Worm (Caenorhabditis elegans) whole organism, young adult: ENCODE results near the gene chtb-1.

ENCODE experiments used
- B0019.2 ChIP-seq: fragments of 200-800 bp; sonication (Bioruptor generic); conservative IDR thresholded peaks from 2 replicates; pipeline ENCODE4 v1.3.6; 2022; ENCODE audit warnings: missing genetic modification reagents, missing genetic modification characterization, missing compliant biosample characterization
- B0261.1 ChIP-seq: sonication (generic microtip); optimal IDR thresholded peaks from 2 replicates; lab custom pipeline; 2016; ENCODE audit warnings: mild to moderate bottlenecking, missing genetic modification characterization, moderate library complexity, missing compliant biosample characterization
- F33H1.4 ChIP-seq: fragments of 200-800 bp; sonication (Bioruptor generic); IDR thresholded peaks from 2 replicates; pipeline ENCODE4 v1.3.6; 2022; ENCODE audit warnings: missing genetic modification reagents, missing genetic modification characterization, missing compliant biosample characterization
- F57A8.1 ChIP-seq: fragments of 200-800 bp; sonication (Bioruptor generic); optimal IDR thresholded peaks from 2 replicates; lab custom pipeline; 2018; ENCODE audit warnings: mild to moderate bottlenecking, missing genetic modification characterization, moderate library complexity, missing compliant biosample characterization
- K11D2.4 ChIP-seq: fragments of 200-800 bp; sonication (Bioruptor generic); IDR thresholded peaks from 2 replicates; pipeline ENCODE4 v1.3.6; 2022; ENCODE audit warnings: missing genetic modification reagents, missing genetic modification characterization, missing compliant biosample characterization
- T07F8.4 ChIP-seq: sonication (generic microtip); optimal IDR thresholded peaks from 2 replicates; lab custom pipeline; 2016; ENCODE audit warnings: mild to moderate bottlenecking, missing genetic modification characterization, moderate library complexity, missing compliant biosample characterization
- Y95B8A.8 ChIP-seq: fragments of 200-800 bp; sonication (Bioruptor generic); IDR thresholded peaks from 2 replicates; pipeline ENCODE4 v1.3.6; 2022; ENCODE audit warnings: missing genetic modification reagents, missing genetic modification characterization, missing compliant biosample characterization
- atf-7 ChIP-seq: sonication (generic microtip); optimal IDR thresholded peaks from 2 replicates; lab custom pipeline; 2017; ENCODE audit warnings: mild to moderate bottlenecking, missing genetic modification characterization, missing compliant biosample characterization
- athp-1 ChIP-seq: sonication (generic microtip); optimal IDR thresholded peaks from 2 replicates; lab custom pipeline; 2017; ENCODE audit warnings: mild to moderate bottlenecking, missing genetic modification characterization, missing compliant biosample characterization
- attf-3 ChIP-seq: fragments of 200-800 bp; sonication (Bioruptor generic); conservative IDR thresholded peaks from 2 replicates; pipeline ENCODE4 v1.3.6; 2022; ENCODE audit warnings: missing genetic modification reagents, missing genetic modification characterization, missing compliant biosample characterization
- ccch-3 ChIP-seq: fragments of 200-800 bp; sonication (Bioruptor generic); optimal IDR thresholded peaks from 2 replicates; lab custom pipeline; 2018; ENCODE audit warnings: mild to moderate bottlenecking, missing genetic modification characterization, missing compliant biosample characterization
- cebp-1 ChIP-seq, 2 experiments: fragments of 200-800 bp in 1 of 2; sonication (Bioruptor generic) in 1 of 2; sonication (generic microtip) in 1 of 2; IDR thresholded peaks in 1 of 2; optimal IDR thresholded peaks in 1 of 2; 2 replicates each; pipeline versions ENCODE4 v1.3.6 to Lab custom; 2017 to 2022; ENCODE audit warnings: missing compliant biosample characterization in 2 of 2, missing genetic modification characterization in 2 of 2, mild to moderate bottlenecking in 1 of 2, missing genetic modification reagents in 1 of 2, moderate library complexity in 1 of 2
- ceh-100 ChIP-seq: fragments of 200-800 bp; sonication (Bioruptor generic); IDR thresholded peaks from 2 replicates; pipeline ENCODE4 v1.3.6; 2022; ENCODE audit warnings: missing genetic modification reagents, missing genetic modification characterization, missing compliant biosample characterization
- chd-7 ChIP-seq: sonication (generic microtip); optimal IDR thresholded peaks from 2 replicates; lab custom pipeline; 2016; ENCODE audit warnings: mild to moderate bottlenecking, missing genetic modification characterization, moderate library complexity, missing compliant biosample characterization
- dox-1 ChIP-seq: fragments of 200-800 bp; sonication (Bioruptor generic); IDR thresholded peaks from 2 replicates; pipeline ENCODE4 v1.3.6; 2022; ENCODE audit warnings: missing genetic modification reagents, missing genetic modification characterization, missing compliant biosample characterization
- dpl-1 ChIP-seq: fragments of 150-350 bp; optimal IDR thresholded peaks from 2 replicates; lab custom pipeline; 2014; ENCODE audit warnings: missing biosample characterization, missing genetic modification reagents, missing genetic modification characterization
- efl-1 ChIP-seq: fragments of 150-350 bp; optimal IDR thresholded peaks from 2 replicates; lab custom pipeline; 2014; ENCODE audit warnings: missing biosample characterization, missing genetic modification reagents, missing genetic modification characterization
- ets-4 ChIP-seq: fragments of 200-800 bp; sonication (Bioruptor generic); optimal IDR thresholded peaks from 2 replicates; lab custom pipeline; 2018; ENCODE audit warnings: mild to moderate bottlenecking, missing genetic modification characterization, missing compliant biosample characterization
- let-526 ChIP-seq: fragments of 200-800 bp; sonication (Bioruptor generic); IDR thresholded peaks from 2 replicates; pipeline ENCODE4 v1.3.6; 2022; ENCODE audit warnings: missing genetic modification reagents, missing genetic modification characterization, missing compliant biosample characterization
- let-607 ChIP-seq, 2 experiments: fragments of 200-800 bp in 1 of 2; sonication (Bioruptor generic) in 1 of 2; sonication (generic microtip) in 1 of 2; optimal IDR thresholded peaks; 2 replicates each; lab custom pipeline; 2016 to 2018; ENCODE audit warnings: mild to moderate bottlenecking in 2 of 2, missing compliant biosample characterization in 2 of 2, missing genetic modification characterization in 2 of 2, moderate library complexity in 2 of 2, missing genotype in 1 of 2
- lin-40 ChIP-seq: sonication (generic microtip); optimal IDR thresholded peaks from 2 replicates; lab custom pipeline; 2016; ENCODE audit warnings: missing genetic modification characterization, mild to moderate bottlenecking, missing compliant biosample characterization, missing genotype, missing genetic modification reagents
- lin-54 ChIP-seq: fragments of 200-800 bp; sonication (Bioruptor generic); optimal IDR thresholded peaks from 2 replicates; lab custom pipeline; 2018; ENCODE audit warnings: mild to moderate bottlenecking, missing genetic modification characterization, missing compliant biosample characterization
- madf-10 ChIP-seq: sonication (generic microtip); optimal IDR thresholded peaks from 2 replicates; lab custom pipeline; 2016; ENCODE audit warnings: mild to moderate bottlenecking, missing genetic modification characterization, missing compliant biosample characterization
- madf-3 ChIP-seq: fragments of 200-800 bp; sonication (Bioruptor generic); IDR thresholded peaks from 2 replicates; pipeline ENCODE4 v1.3.6; 2022; ENCODE audit warnings: missing genetic modification reagents, missing genetic modification characterization, missing compliant biosample characterization
- madf-8 ChIP-seq: fragments of 200-800 bp; sonication (Bioruptor generic); conservative IDR thresholded peaks from 2 replicates; pipeline ENCODE4 v1.3.6; 2022; ENCODE audit warnings: missing genetic modification reagents, missing genetic modification characterization, missing compliant biosample characterization
- nfyb-1 ChIP-seq: fragments of 200-800 bp; sonication (Bioruptor generic); IDR thresholded peaks from 2 replicates; pipeline ENCODE4 v1.3.6; 2022; ENCODE audit warnings: missing genetic modification reagents, missing genetic modification characterization, missing compliant biosample characterization
- nhr-120 ChIP-seq: fragments of 200-800 bp; sonication (Bioruptor generic); IDR thresholded peaks from 2 replicates; pipeline ENCODE4 v1.3.6; 2022; ENCODE audit warnings: missing genetic modification characterization, missing compliant biosample characterization
- nhr-80 ChIP-seq: sonication (generic microtip); optimal IDR thresholded peaks from 2 replicates; lab custom pipeline; 2016; ENCODE audit warnings: missing genetic modification characterization, missing compliant biosample characterization
- pha-4 ChIP-seq: fragments of 150-350 bp; sonication (generic microtip); optimal IDR thresholded peaks from 2 replicates; lab custom pipeline; 2014; ENCODE audit warnings: missing biosample characterization, missing genetic modification reagents, missing genetic modification characterization
- rcor-1 ChIP-seq: fragments of 200-800 bp; sonication (Bioruptor generic); IDR thresholded peaks from 2 replicates; pipeline ENCODE4 v1.3.6; 2022; ENCODE audit warnings: missing genetic modification reagents, missing genetic modification characterization, missing compliant biosample characterization
- repo-1 ChIP-seq: sonication (generic microtip); optimal IDR thresholded peaks from 2 replicates; lab custom pipeline; 2017; ENCODE audit warnings: mild to moderate bottlenecking, missing genetic modification characterization, missing compliant biosample characterization
- sea-2 ChIP-seq: fragments of 200-800 bp; sonication (Bioruptor generic); IDR thresholded peaks from 2 replicates; pipeline ENCODE4 v1.3.6; 2022; ENCODE audit warnings: missing genetic modification characterization, missing compliant biosample characterization
- snpc-3.4 ChIP-seq: sonication (generic microtip); optimal IDR thresholded peaks from 2 replicates; lab custom pipeline; 2017; ENCODE audit warnings: missing genetic modification characterization, mild to moderate bottlenecking, missing compliant biosample characterization, antibody characterized with exemption, moderate library complexity, missing genotype, missing genetic modification reagents
- sptf-2 ChIP-seq: fragments of 200-800 bp; sonication (Bioruptor generic); optimal IDR thresholded peaks from 2 replicates; lab custom pipeline; 2018; ENCODE audit warnings: mild to moderate bottlenecking, missing genetic modification characterization, missing compliant biosample characterization
- tbp1 ChIP-seq: fragments of 200-800 bp; sonication (Bioruptor generic); optimal IDR thresholded peaks from 2 replicates; lab custom pipeline; 2018; ENCODE audit warnings: mild to moderate bottlenecking, missing genetic modification characterization, missing compliant biosample characterization
- unc-62 ChIP-seq: fragments of 150-350 bp; optimal IDR thresholded peaks from 2 replicates; lab custom pipeline; 2014; ENCODE audit warnings: missing biosample characterization, missing genetic modification reagents, missing genetic modification characterization
- zim-3 ChIP-seq: sonication (generic microtip); optimal IDR thresholded peaks from 2 replicates; lab custom pipeline; 2017; ENCODE audit warnings: mild to moderate bottlenecking, missing genetic modification characterization, moderate library complexity, missing compliant biosample characterization
- ztf-18 ChIP-seq: sonication (generic microtip); optimal IDR thresholded peaks from 2 replicates; lab custom pipeline; 2016; ENCODE audit warnings: missing genotype, mild to moderate bottlenecking, missing genetic modification characterization, missing compliant biosample characterization
- ztf-22 ChIP-seq: fragments of 200-800 bp; sonication (Bioruptor generic); optimal IDR thresholded peaks from 2 replicates; lab custom pipeline; 2018; ENCODE audit warnings: mild to moderate bottlenecking, missing genetic modification characterization, moderate library complexity, missing compliant biosample characterization

chtb-1 gene

DNA sequence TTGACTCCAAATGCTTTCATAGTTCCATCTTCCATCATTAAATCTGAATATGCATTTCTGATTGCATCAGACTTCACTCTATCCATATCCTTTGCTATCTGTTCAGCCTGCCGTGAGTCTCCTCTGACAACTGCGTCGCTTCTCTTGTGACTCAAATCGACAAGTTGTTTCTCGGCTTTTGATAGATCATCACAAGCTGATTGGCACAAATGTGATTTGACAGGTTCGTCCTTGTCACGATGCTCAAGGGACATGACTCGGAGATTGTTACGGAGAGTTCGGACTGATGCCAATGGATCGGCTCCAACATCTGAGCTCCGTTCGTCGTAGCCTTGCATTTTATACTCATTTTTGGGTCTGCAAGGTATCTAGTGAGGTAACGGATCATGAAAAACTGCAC is 26.5 kb downstream of the chtb-1 start:
- no peak for TF ChIP-seq B0261.1 (tag; lab: Kevin White, UChicago)

ce11 chrIII:9327910-9328309 is 27.4 kb downstream of the chtb-1 start:
- TF ChIP-seq ztf-18 (tag; lab: Kevin White, UChicago), result no peak
- TF ChIP-seq tbp1, result no peak
- no peak for TF ChIP-seq efl-1
- TF ChIP-seq snpc-3.4 (tag; lab: Kevin White, UChicago), result no peak
- TF ChIP-seq nhr-120, result no peak
- no peak for TF ChIP-seq unc-62
- no peak for TF ChIP-seq rcor-1
- no peak for TF ChIP-seq let-526
- TF ChIP-seq K11D2.4 (GFP tag; lab: Robert Waterston, UW), result no peak
- no peak for TF ChIP-seq sptf-2 (GFP tag; lab: Kevin White, UChicago)
- TF ChIP-seq F57A8.1 (GFP tag; lab: Kevin White, UChicago), result no peak
- TF ChIP-seq madf-10, result no peak
- no peak for TF ChIP-seq F33H1.4 (GFP tag; lab: Robert Waterston, UW)
- no peak for TF ChIP-seq repo-1
- TF ChIP-seq attf-3 (GFP tag; lab: Robert Waterston, UW), result no peak

DNA sequence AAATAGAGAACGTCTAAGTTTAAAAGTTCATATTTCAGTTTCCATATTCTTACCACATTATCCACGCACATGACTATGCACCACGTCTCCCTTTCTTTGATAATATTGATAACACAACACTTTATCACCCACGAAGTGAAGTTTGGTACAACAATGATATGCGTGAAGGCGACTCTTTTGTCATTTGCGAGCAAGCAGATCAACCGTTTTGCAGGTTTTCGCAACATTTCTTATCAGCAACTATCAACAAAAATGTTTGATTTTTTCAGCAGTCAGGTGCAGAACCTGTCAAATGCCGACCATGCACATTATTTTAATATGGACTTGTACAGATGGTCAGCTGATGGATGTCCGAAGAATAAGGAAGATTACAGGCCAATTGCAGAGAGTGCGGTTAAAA is 28.7 kb downstream of the chtb-1 start:
- TF ChIP-seq ztf-22 (GFP tag; lab: Kevin White, UChicago), result peak; percentile 47
- TF ChIP-seq athp-1, result no peak
- peak; percentile 61 for TF ChIP-seq atf-7 (tag; lab: Kevin White, UChicago)
- TF ChIP-seq dox-1, result peak; percentile 65
- TF ChIP-seq sptf-2 (GFP tag; lab: Kevin White, UChicago), result no peak
- peak; percentile 12 for TF ChIP-seq unc-62
- TF ChIP-seq let-607 (tag; optimal IDR thresholded peaks at IDR 0.05; lab: Kevin White, UChicago), result peak; percentile 41 to 51
- TF ChIP-seq madf-3 (GFP tag; lab: Robert Waterston, UW), result no peak
- peak; percentile 52 for TF ChIP-seq pha-4 (tag; lab: Kevin White, UChicago)
- 0 out of 2 replicates have a peak, but pooled peaks have one; percentile 52 for TF ChIP-seq nfyb-1 (GFP tag; lab: Robert Waterston, UW)
- TF ChIP-seq tbp1, result peak; percentile 22
- no peak for TF ChIP-seq lin-40 (tag; lab: Kevin White, UChicago)
- no peak for TF ChIP-seq ceh-100
- peak; percentile 76 for TF ChIP-seq ets-4 (GFP tag; lab: Kevin White, UChicago)
- TF ChIP-seq nhr-80 (tag; lab: Kevin White, UChicago), result peak; percentile 98
- TF ChIP-seq T07F8.4 (tag; lab: Kevin White, UChicago), result no peak
- no peak for TF ChIP-seq snpc-3.4 (tag; lab: Kevin White, UChicago)

DNA sequence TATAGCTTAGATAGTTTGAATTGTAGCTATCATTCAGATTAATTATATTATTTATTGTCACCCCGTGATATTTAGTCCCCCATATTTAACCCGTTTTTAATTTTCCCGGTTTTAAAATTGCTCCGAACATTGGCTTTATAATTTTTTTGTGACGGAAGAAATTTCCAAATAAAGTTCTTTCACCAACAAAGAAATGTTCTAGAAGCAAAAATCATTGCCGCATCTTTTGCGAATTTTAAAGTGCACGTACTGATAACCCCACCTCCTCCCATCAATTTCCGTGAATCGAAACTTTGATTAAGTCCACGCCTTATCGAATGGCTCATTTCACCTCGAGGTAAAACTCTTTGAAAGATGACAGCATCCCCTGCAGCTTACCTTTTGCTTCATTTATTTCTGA is 30.5 kb downstream of the chtb-1 start, which contains the start of gene C40H1.7:
C40H1.7 (plus strand) TSS at position 301 of the 400 bp plus-strand sequence.
- no peak for TF ChIP-seq chd-7 (tag; lab: Kevin White, UChicago)
- peak; percentile 38 for TF ChIP-seq nhr-80 (tag; lab: Kevin White, UChicago)

DNA sequence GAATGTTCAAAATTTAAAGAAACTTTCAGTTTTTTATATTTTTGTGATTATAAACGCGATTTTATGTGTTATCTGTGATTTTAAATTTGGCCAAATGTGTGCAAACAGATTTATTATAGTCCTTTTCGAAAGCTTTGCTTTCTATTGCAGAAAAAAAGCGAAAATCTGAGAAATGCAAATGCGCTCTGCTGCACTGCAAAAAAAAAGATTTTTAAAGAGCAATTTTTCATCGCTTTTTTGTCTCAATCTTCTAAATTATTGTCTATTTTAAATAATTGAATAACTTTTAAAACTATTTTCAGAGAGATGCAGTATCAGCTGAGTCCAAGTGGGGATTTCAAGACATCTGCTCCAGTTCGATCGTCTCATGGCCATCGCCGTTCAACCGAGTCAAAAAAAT is 33.3 kb downstream of the chtb-1 start, which contains the start of gene cpb-1:
cpb-1 (plus strand) TSS at position 301 of the 400 bp plus-strand sequence.
- no peak for TF ChIP-seq ccch-3 (GFP tag; lab: Kevin White, UChicago)
- no peak for TF ChIP-seq B0019.2
- TF ChIP-seq F57A8.1 (GFP tag; lab: Kevin White, UChicago), result no peak
- TF ChIP-seq zim-3, result no peak
- no peak for TF ChIP-seq lin-54 (GFP tag; lab: Kevin White, UChicago)
- no peak for TF ChIP-seq madf-8 (GFP tag; lab: Robert Waterston, UW)
- no peak for TF ChIP-seq Y95B8A.8 (GFP tag; lab: Robert Waterston, UW)
- no peak for TF ChIP-seq cebp-1 (GFP tag; IDR thresholded peaks at IDR 0.05; lab: Robert Waterston, UW)
- TF ChIP-seq cebp-1 (tag; optimal IDR thresholded peaks at IDR 0.05; lab: Kevin White, UChicago), result no peak
- TF ChIP-seq dpl-1 (GFP tag; lab: Kevin White, UChicago), result no peak
- no peak for TF ChIP-seq sea-2 (GFP tag; lab: Robert Waterston, UW)
